Fruit fly (Drosophila melanogaster): ENCODE results near the gene Gr8a.

Gr8a gene

dm6 chrX:9243417-9243884, 16.5 kb downstream of the Gr8a start, which contains the start of the genes mxc and Larp7 (continued):
- TF ChIP-seq kay (GFP tag; optimal IDR thresholded peaks at IDR 0.05): peak; percentile 14
- TF ChIP-seq dm (GFP tag; optimal IDR thresholded peaks at IDR 0.05): peak; percentile 76
- TF ChIP-seq CG15514 (GFP tag; optimal IDR thresholded peaks at IDR 0.05): no peak
- no peak for TF ChIP-seq gce (GFP tag; IDR thresholded peaks at IDR 0.05)
- peak; percentile 32; the same call in 1 of the 3 replicates for TF ChIP-seq Optix (GFP tag; IDR thresholded peaks at IDR 0.05)
- TF ChIP-seq gsb-n (tag; optimal IDR thresholded peaks at IDR 0.05): no peak
- TF ChIP-seq Eip74EF (GFP tag; optimal IDR thresholded peaks at IDR 0.05): no peak
- TF ChIP-seq trh (GFP tag; optimal IDR thresholded peaks at IDR 0.05): no peak
- TF ChIP-seq CG30403 (GFP tag; optimal IDR thresholded peaks at IDR 0.05): peak; percentile 72
- peak; percentile 58 for TF ChIP-seq CG33557 (GFP tag; optimal IDR thresholded peaks at IDR 0.05)
- no peak for TF ChIP-seq CG11398 (GFP tag; optimal IDR thresholded peaks at IDR 0.05)
- TF ChIP-seq CG2202 (tag; optimal IDR thresholded peaks at IDR 0.05): no peak
- TF ChIP-seq CG32532 (GFP tag; IDR thresholded peaks at IDR 0.05): peak; percentile 64; the same call in 1 of the 2 replicates
- TF ChIP-seq CG13775 (GFP tag; optimal IDR thresholded peaks at IDR 0.05): peak; percentile 61
- no peak for TF ChIP-seq Rx (GFP tag; IDR thresholded peaks at IDR 0.05)
- TF ChIP-seq sens (GFP tag): peak; percentile 85
- TF ChIP-seq gfzf (GFP tag; optimal IDR thresholded peaks at IDR 0.05): peak; percentile 45
- TF ChIP-seq CG31388 (GFP tag; optimal IDR thresholded peaks at IDR 0.05): no peak
- TF ChIP-seq Side (GFP tag; optimal IDR thresholded peaks at IDR 0.05): peak; percentile 61
- peak; percentile 36 for TF ChIP-seq NC2β (GFP tag; optimal IDR thresholded peaks at IDR 0.05)
- peak in 1 of 2 experiments; percentile 85 for TF ChIP-seq tll (GFP tag; optimal IDR thresholded peaks at IDR 0.05)
- TF ChIP-seq croc (GFP tag; conservative IDR thresholded peaks at IDR 0.05): no peak; the same call in 2 of the 3 replicates
- peak; percentile 82 for TF ChIP-seq Doc3 (GFP tag; IDR thresholded peaks at IDR 0.05; ENCODE audit: partially characterized antibody)
- peak; percentile 49 for TF ChIP-seq bcd (GFP tag; optimal IDR thresholded peaks at IDR 0.05)
- peak; percentile 44 for TF ChIP-seq CG9437 (GFP tag; optimal IDR thresholded peaks at IDR 0.05)
- no peak for TF ChIP-seq CG6813 (GFP tag; optimal IDR thresholded peaks at IDR 0.05)
- TF ChIP-seq E2f1 (GFP tag; IDR thresholded peaks at IDR 0.05): peak; percentile 72
- peak; percentile 48 for TF ChIP-seq Atf-2 (GFP tag; optimal IDR thresholded peaks at IDR 0.05)
- no peak for TF ChIP-seq h (optimal IDR thresholded peaks at IDR 0.05)
- no peak for TF ChIP-seq CG31365 (tag; optimal IDR thresholded peaks at IDR 0.05)
- TF ChIP-seq mirr (GFP tag; optimal IDR thresholded peaks at IDR 0.05): no peak
- peak; percentile 7 for TF ChIP-seq CG8388 (GFP tag; optimal IDR thresholded peaks at IDR 0.05)
- no peak for TF ChIP-seq Trl (optimal IDR thresholded peaks at IDR 0.05)
- peak; percentile 75 for TF ChIP-seq Trl (GFP tag; optimal IDR thresholded peaks at IDR 0.05)
- TF ChIP-seq CHES-1-like (GFP tag; optimal IDR thresholded peaks at IDR 0.05): peak; percentile 78
- TF ChIP-seq CG14965 (GFP tag; optimal IDR thresholded peaks at IDR 0.05; ENCODE audit: borderline replicate concordance): no peak
- peak; percentile 88 for TF ChIP-seq inv (GFP tag; IDR thresholded peaks at IDR 0.05; ENCODE audit: partially characterized antibody)
- no peak for TF ChIP-seq slou (GFP tag; optimal IDR thresholded peaks at IDR 0.05)
- TF ChIP-seq MTF-1 (GFP tag; optimal IDR thresholded peaks at IDR 0.05; ENCODE audit: borderline replicate concordance): no peak
- TF ChIP-seq BtbVII (GFP tag; optimal IDR thresholded peaks at IDR 0.05): no peak
- peak; percentile 8 for TF ChIP-seq CG5245 (GFP tag; optimal IDR thresholded peaks at IDR 0.05)
- peak; percentile 43 for TF ChIP-seq CG18619 (GFP tag; optimal IDR thresholded peaks at IDR 0.05)
- TF ChIP-seq wek (GFP tag; optimal IDR thresholded peaks at IDR 0.05): no peak
- TF ChIP-seq CG11456 (GFP tag; IDR thresholded peaks at IDR 0.05): 0 out of 3 replicates have a peak, but pooled peaks have one; percentile 44
- 0 out of 3 replicates have a peak, but pooled peaks have one; percentile 51 for TF ChIP-seq ci (GFP tag; IDR thresholded peaks at IDR 0.05)
- TF ChIP-seq CG3065 (GFP tag; optimal IDR thresholded peaks at IDR 0.05): no peak
- TF ChIP-seq zfh1 (GFP tag; IDR thresholded peaks at IDR 0.05): no peak
- peak; percentile 35 for TF ChIP-seq CG12104 (GFP tag; optimal IDR thresholded peaks at IDR 0.05)
- peak; percentile 64 for TF ChIP-seq Ets97D (GFP tag; optimal IDR thresholded peaks at IDR 0.05)
- peak; percentile 55 for TF ChIP-seq grau (tag; optimal IDR thresholded peaks at IDR 0.05)
- no peak for TF ChIP-seq CG12744 (GFP tag; optimal IDR thresholded peaks at IDR 0.05)

Data from whole organism, embryonic.